Worm (Caenorhabditis elegans) whole organism, young adult: Measurements from ENCODE around the gene C03B1.2.

ENCODE experiments used
- B0336.3 ChIP-seq: fragments of 200-800 bp; sonication (Bioruptor generic); IDR thresholded peaks from 2 replicates; pipeline ENCODE4 v1.3.6; 2022; ENCODE audit warnings: missing genetic modification characterization, missing compliant biosample characterization
- C17E4.6 ChIP-seq: fragments of 200-800 bp; sonication (Bioruptor generic); IDR thresholded peaks from 2 replicates; pipeline ENCODE4 v1.3.6; 2022; ENCODE audit warnings: missing genetic modification reagents, missing genetic modification characterization, missing compliant biosample characterization
- D2030.7 ChIP-seq: fragments of 200-800 bp; sonication (Bioruptor generic); IDR thresholded peaks from 2 replicates; pipeline ENCODE4 v1.3.6; 2022; ENCODE audit warnings: missing genetic modification reagents, missing genetic modification characterization, missing compliant biosample characterization
- F23B12.7 ChIP-seq: sonication (generic microtip); optimal IDR thresholded peaks from 2 replicates; lab custom pipeline; 2017; ENCODE audit warnings: missing genetic modification characterization, mild to moderate bottlenecking, missing compliant biosample characterization, antibody characterized with exemption, moderate library complexity; ENCODE audit not compliant: insufficient read depth
- F49E8.2 ChIP-seq: sonication (generic microtip); optimal IDR thresholded peaks from 3 replicates; lab custom pipeline; 2017; ENCODE audit warnings: missing genetic modification characterization, mild to moderate bottlenecking, missing compliant biosample characterization, antibody characterized with exemption, moderate library complexity; ENCODE audit not compliant: insufficient read depth
- F55B11.4 ChIP-seq: sonication (generic microtip); optimal IDR thresholded peaks from 2 replicates; lab custom pipeline; 2016; ENCODE audit warnings: missing compliant biosample characterization, missing genetic modification characterization, borderline replicate concordance; ENCODE audit not compliant: insufficient read depth
- K11D2.4 ChIP-seq: fragments of 200-800 bp; sonication (Bioruptor generic); IDR thresholded peaks from 2 replicates; pipeline ENCODE4 v1.3.6; 2022; ENCODE audit warnings: missing genetic modification reagents, missing genetic modification characterization, missing compliant biosample characterization
- T26A5.8 ChIP-seq: sonication (generic microtip); optimal IDR thresholded peaks from 2 replicates; lab custom pipeline; 2016; ENCODE audit warnings: missing genetic modification characterization, missing compliant biosample characterization
- Y56A3A.18 ChIP-seq: fragments of 200-800 bp; sonication (Bioruptor generic); IDR thresholded peaks from 2 replicates; pipeline ENCODE4 v1.3.6; 2022; ENCODE audit warnings: missing genetic modification reagents, missing genetic modification characterization, missing compliant biosample characterization
- aptf-2 ChIP-seq: fragments of 200-800 bp; sonication (Bioruptor generic); conservative IDR thresholded peaks from 2 replicates; pipeline ENCODE4 v1.3.6; 2022; ENCODE audit warnings: missing genetic modification reagents, missing genetic modification characterization, missing compliant biosample characterization
- atf-7 ChIP-seq: sonication (generic microtip); optimal IDR thresholded peaks from 2 replicates; lab custom pipeline; 2017; ENCODE audit warnings: mild to moderate bottlenecking, missing genetic modification characterization, missing compliant biosample characterization
- attf-3 ChIP-seq: fragments of 200-800 bp; sonication (Bioruptor generic); conservative IDR thresholded peaks from 2 replicates; pipeline ENCODE4 v1.3.6; 2022; ENCODE audit warnings: missing genetic modification reagents, missing genetic modification characterization, missing compliant biosample characterization
- attf-6 ChIP-seq: fragments of 200-800 bp; sonication (Bioruptor generic); IDR thresholded peaks from 2 replicates; pipeline ENCODE4 v1.3.6; 2022; ENCODE audit warnings: missing genetic modification reagents, missing genetic modification characterization, missing compliant biosample characterization
- ceh-27 ChIP-seq: fragments of 200-800 bp; sonication (Bioruptor generic); optimal IDR thresholded peaks from 2 replicates; lab custom pipeline; 2018; ENCODE audit warnings: mild to moderate bottlenecking, missing genetic modification characterization, moderate library complexity, missing compliant biosample characterization
- ceh-40 ChIP-seq: fragments of 200-800 bp; sonication (Bioruptor generic); IDR thresholded peaks from 2 replicates; pipeline ENCODE4 v1.3.6; 2022; ENCODE audit warnings: missing genetic modification characterization, missing compliant biosample characterization
- ceh-91 ChIP-seq: fragments of 200-800 bp; sonication (Bioruptor generic); IDR thresholded peaks from 2 replicates; pipeline ENCODE4 v1.3.6; 2022; ENCODE audit warnings: missing genetic modification reagents, missing genetic modification characterization, missing compliant biosample characterization
- chd-7 ChIP-seq: sonication (generic microtip); optimal IDR thresholded peaks from 2 replicates; lab custom pipeline; 2016; ENCODE audit warnings: mild to moderate bottlenecking, missing genetic modification characterization, moderate library complexity, missing compliant biosample characterization
- die-1 ChIP-seq: sonication (generic microtip); optimal IDR thresholded peaks from 2 replicates; lab custom pipeline; 2016; ENCODE audit warnings: missing genotype, mild to moderate bottlenecking, missing genetic modification characterization, missing compliant biosample characterization
- egl-44 ChIP-seq: fragments of 200-800 bp; sonication (Bioruptor generic); IDR thresholded peaks from 2 replicates; pipeline ENCODE4 v1.3.6; 2022; ENCODE audit warnings: missing genetic modification reagents, missing genetic modification characterization, missing compliant biosample characterization
- egrh-3 ChIP-seq: fragments of 200-800 bp; sonication (Bioruptor generic); IDR thresholded peaks from 2 replicates; pipeline ENCODE4 v1.3.6; 2022; ENCODE audit warnings: missing genetic modification reagents, missing genetic modification characterization, missing compliant biosample characterization
- hmg-20 ChIP-seq: fragments of 200-800 bp; sonication (Bioruptor generic); IDR thresholded peaks from 2 replicates; pipeline ENCODE4 v1.3.6; 2022; ENCODE audit warnings: missing genetic modification reagents, missing genetic modification characterization, missing compliant biosample characterization
- lag-1 ChIP-seq: fragments of 200-800 bp; sonication (Bioruptor generic); IDR thresholded peaks from 2 replicates; pipeline ENCODE4 v1.3.6; 2022; ENCODE audit warnings: missing genetic modification reagents, missing genetic modification characterization, missing compliant biosample characterization
- let-526 ChIP-seq: fragments of 200-800 bp; sonication (Bioruptor generic); IDR thresholded peaks from 2 replicates; pipeline ENCODE4 v1.3.6; 2022; ENCODE audit warnings: missing genetic modification reagents, missing genetic modification characterization, missing compliant biosample characterization
- mes-4 ChIP-seq: sonication (generic microtip); optimal IDR thresholded peaks from 2 replicates; lab custom pipeline; 2016; ENCODE audit warnings: missing genotype, missing genetic modification characterization, missing compliant biosample characterization
- nfya-1 ChIP-seq: sonication (generic microtip); optimal IDR thresholded peaks from 2 replicates; lab custom pipeline; 2017; ENCODE audit warnings: antibody characterized with exemption, missing compliant biosample characterization, missing genetic modification characterization, borderline replicate concordance; ENCODE audit not compliant: insufficient read depth
- nfya-2 ChIP-seq: fragments of 200-800 bp; sonication (Bioruptor generic); IDR thresholded peaks from 2 replicates; pipeline ENCODE4 v1.3.6; 2022; ENCODE audit warnings: missing genetic modification reagents, missing genetic modification characterization, missing compliant biosample characterization
- nhr-120 ChIP-seq: fragments of 200-800 bp; sonication (Bioruptor generic); IDR thresholded peaks from 2 replicates; pipeline ENCODE4 v1.3.6; 2022; ENCODE audit warnings: missing genetic modification characterization, missing compliant biosample characterization
- nhr-179 ChIP-seq: sonication (generic microtip); optimal IDR thresholded peaks from 2 replicates; lab custom pipeline; 2016; ENCODE audit warnings: mild to moderate bottlenecking, missing genetic modification characterization, missing compliant biosample characterization
- nhr-80 ChIP-seq: sonication (generic microtip); optimal IDR thresholded peaks from 2 replicates; lab custom pipeline; 2016; ENCODE audit warnings: missing genetic modification characterization, missing compliant biosample characterization
- nhr-90 ChIP-seq: sonication (generic microtip); optimal IDR thresholded peaks from 2 replicates; lab custom pipeline; 2016; ENCODE audit warnings: missing genotype, mild to moderate bottlenecking, missing genetic modification characterization, missing compliant biosample characterization
- pbrm-1 ChIP-seq: fragments of 200-800 bp; sonication (Bioruptor generic); IDR thresholded peaks from 2 replicates; pipeline ENCODE4 v1.3.6; 2022; ENCODE audit warnings: missing genetic modification reagents, missing genetic modification characterization, missing compliant biosample characterization
- rcor-1 ChIP-seq: fragments of 200-800 bp; sonication (Bioruptor generic); IDR thresholded peaks from 2 replicates; pipeline ENCODE4 v1.3.6; 2022; ENCODE audit warnings: missing genetic modification reagents, missing genetic modification characterization, missing compliant biosample characterization
- snpc-3.4 ChIP-seq: sonication (generic microtip); optimal IDR thresholded peaks from 2 replicates; lab custom pipeline; 2017; ENCODE audit warnings: missing genetic modification characterization, mild to moderate bottlenecking, missing compliant biosample characterization, antibody characterized with exemption, moderate library complexity, missing genotype, missing genetic modification reagents
- snpc-4 ChIP-seq, 5 experiments: fragments of 150-350 bp in 1 of 5; sonication (generic microtip) in 4 of 5; optimal IDR thresholded peaks; 2 replicates each; lab custom pipeline; 2014 to 2018; ENCODE audit warnings: missing genetic modification characterization in 5 of 5, missing biosample characterization in 3 of 5, antibody characterized with exemption in 2 of 5, mild to moderate bottlenecking in 2 of 5, missing compliant biosample characterization in 2 of 5, missing genotype in 2 of 5, moderate library complexity in 2 of 5, missing genetic modification reagents in 1 of 5
- sptf-2 ChIP-seq: fragments of 200-800 bp; sonication (Bioruptor generic); optimal IDR thresholded peaks from 2 replicates; lab custom pipeline; 2018; ENCODE audit warnings: mild to moderate bottlenecking, missing genetic modification characterization, missing compliant biosample characterization
- unc-130 ChIP-seq: sonication (generic microtip); optimal IDR thresholded peaks from 2 replicates; lab custom pipeline; 2016; ENCODE audit warnings: missing genetic modification reagents, missing genetic modification characterization, missing compliant biosample characterization
- xnd-1 ChIP-seq: sonication (generic microtip); optimal IDR thresholded peaks from 2 replicates; lab custom pipeline; 2016; ENCODE audit warnings: missing genotype, missing genetic modification reagents, missing genetic modification characterization, missing compliant biosample characterization
- zfh-2 ChIP-seq: fragments of 200-800 bp; sonication (Bioruptor generic); conservative IDR thresholded peaks from 2 replicates; pipeline ENCODE4 v1.3.6; 2022; ENCODE audit warnings: missing genetic modification reagents, missing genetic modification characterization, missing compliant biosample characterization
- ztf-22 ChIP-seq: fragments of 200-800 bp; sonication (Bioruptor generic); optimal IDR thresholded peaks from 2 replicates; lab custom pipeline; 2018; ENCODE audit warnings: mild to moderate bottlenecking, missing genetic modification characterization, moderate library complexity, missing compliant biosample characterization
- ztf-25 ChIP-seq: fragments of 200-800 bp; sonication (Bioruptor generic); IDR thresholded peaks from 2 replicates; pipeline ENCODE4 v1.3.6; 2022; ENCODE audit warnings: missing genetic modification reagents, missing genetic modification characterization, missing compliant biosample characterization
- ztf-3 ChIP-seq: fragments of 200-800 bp; sonication (Bioruptor generic); optimal IDR thresholded peaks from 2 replicates; lab custom pipeline; 2018; ENCODE audit warnings: mild to moderate bottlenecking, missing genetic modification characterization, missing compliant biosample characterization

The C03B1.2 gene

ce11 chrX:6371192-6372116 lies 1.6 kb downstream of the C03B1.2 start (continued):
- no peak for TF ChIP-seq F55B11.4 (tag; lab: Kevin White, UChicago)
- no peak for TF ChIP-seq ceh-91 (GFP tag; lab: Robert Waterston, UW)
- TF ChIP-seq atf-7 (tag; lab: Kevin White, UChicago), result peak; percentile 10
- no peak for TF ChIP-seq attf-6 (GFP tag; lab: Robert Waterston, UW)
- peak; percentile 85 for TF ChIP-seq pbrm-1 (GFP tag; lab: Robert Waterston, UW)
- peak; percentile 81 for TF ChIP-seq nhr-90 (tag; lab: Kevin White, UChicago)
- TF ChIP-seq nfya-1, result no peak
- peak; percentile 66 for TF ChIP-seq T26A5.8
- TF ChIP-seq B0336.3 (GFP tag; lab: Robert Waterston, UW), result no peak
- no peak for TF ChIP-seq lag-1
- TF ChIP-seq let-526, result peak; percentile 53; the same call in 1 of the 2 replicates
- TF ChIP-seq zfh-2 (GFP tag; lab: Robert Waterston, UW), result no peak
- TF ChIP-seq die-1 (tag; lab: Kevin White, UChicago), result peak; percentile 80
- no peak for TF ChIP-seq xnd-1 (tag; lab: Kevin White, UChicago)
- TF ChIP-seq nhr-179 (tag; lab: Kevin White, UChicago), result peak; percentile 58
- no peak for TF ChIP-seq C17E4.6 (GFP tag; lab: Robert Waterston, UW)
- peak; percentile 39 for TF ChIP-seq snpc-3.4 (tag; lab: Kevin White, UChicago)
- TF ChIP-seq nfya-2 (GFP tag; lab: Robert Waterston, UW), result no peak
- TF ChIP-seq egrh-3, result no peak
- peak; percentile 53 for TF ChIP-seq rcor-1 (GFP tag; lab: Robert Waterston, UW)
- TF ChIP-seq chd-7 (tag; lab: Kevin White, UChicago), result no peak
- peak; percentile 41 for TF ChIP-seq sptf-2 (GFP tag; lab: Kevin White, UChicago)
- 0 out of 2 replicates have a peak, but pooled peaks have one; percentile 65 for TF ChIP-seq nhr-120 (GFP tag; lab: Robert Waterston, UW)
- peak; percentile 32 for TF ChIP-seq ztf-3 (GFP tag; lab: Kevin White, UChicago)
- TF ChIP-seq ceh-27 (GFP tag; lab: Kevin White, UChicago), result peak; percentile 47
- no peak; the same call in 1 of the 2 replicates for TF ChIP-seq Y56A3A.18 (GFP tag; lab: Robert Waterston, UW)
- TF ChIP-seq nhr-80 (tag; lab: Kevin White, UChicago), result peak; percentile 13
- peak; percentile 66 for TF ChIP-seq D2030.7 (GFP tag; lab: Robert Waterston, UW)
- TF ChIP-seq mes-4 (tag; lab: Kevin White, UChicago), result peak; percentile 59
- no peak for TF ChIP-seq attf-3 (GFP tag; lab: Robert Waterston, UW)
- TF ChIP-seq unc-130 (GFP tag; lab: Kevin White, UChicago), result no peak
- peak; percentile 85 for TF ChIP-seq F23B12.7 (tag; lab: Kevin White, UChicago)
- TF ChIP-seq ztf-22 (GFP tag; lab: Kevin White, UChicago), result peak; percentile 32
- TF ChIP-seq snpc-4 (GFP tag; optimal IDR thresholded peaks at IDR 0.05; lab: Kevin White, UChicago), result peak; percentile 48
- TF ChIP-seq snpc-4 (tag; optimal IDR thresholded peaks at IDR 0.05; lab: Kevin White, UChicago), result peak in 3 of 4 experiments; percentile 7 to 71 (median 49)
- peak; percentile 78; the same call in 1 of the 2 replicates for TF ChIP-seq egl-44 (GFP tag; lab: Robert Waterston, UW)
- peak; percentile 72; the same call in 1 of the 2 replicates for TF ChIP-seq ceh-40 (GFP tag; lab: Robert Waterston, UW)
- TF ChIP-seq K11D2.4 (GFP tag; lab: Robert Waterston, UW), result 0 out of 2 replicates have a peak, but pooled peaks have one; percentile 26
- TF ChIP-seq aptf-2, result no peak
- TF ChIP-seq ztf-25 (GFP tag; lab: Robert Waterston, UW), result 0 out of 2 replicates have a peak, but pooled peaks have one; percentile 55
- TF ChIP-seq hmg-20 (GFP tag; lab: Robert Waterston, UW), result no peak
- TF ChIP-seq F49E8.2, result no peak
